Worm (Caenorhabditis elegans) whole organism, late embryonic: ENCODE data around the gene Y39G8B.5.

Source experiments
- C08G9.2 ChIP-seq: sonication (generic microtip); optimal IDR thresholded peaks from 2 replicates; lab custom pipeline; 2016; ENCODE audit warnings: mild to moderate bottlenecking, missing genetic modification characterization, moderate library complexity, missing compliant biosample characterization
- C38D4.7 ChIP-seq: fragments of 200-800 bp; sonication (Bioruptor generic); optimal IDR thresholded peaks from 2 replicates; lab custom pipeline; 2018; ENCODE audit warnings: mild to moderate bottlenecking, missing genetic modification characterization, moderate library complexity, missing compliant biosample characterization
- F13H6.1 ChIP-seq: sonication (generic microtip); optimal IDR thresholded peaks from 2 replicates; lab custom pipeline; 2016; ENCODE audit warnings: missing genetic modification characterization, missing compliant biosample characterization
- K02D7.2 ChIP-seq: sonication (generic microtip); optimal IDR thresholded peaks from 2 replicates; lab custom pipeline; 2017; ENCODE audit warnings: mild to moderate bottlenecking, missing genetic modification characterization, missing compliant biosample characterization
- K09A11.1 ChIP-seq: sonication (generic microtip); optimal IDR thresholded peaks from 2 replicates; lab custom pipeline; 2017; ENCODE audit warnings: antibody characterized with exemption, mild to moderate bottlenecking, missing genetic modification characterization, missing compliant biosample characterization; ENCODE audit not compliant: insufficient read depth
- T23F11.4 ChIP-seq: fragments of 200-800 bp; sonication (Bioruptor generic); optimal IDR thresholded peaks from 2 replicates; lab custom pipeline; 2018; ENCODE audit warnings: mild to moderate bottlenecking, missing genetic modification characterization, missing compliant biosample characterization
- Y22D7AL.16 ChIP-seq: sonication (generic microtip); optimal IDR thresholded peaks from 2 replicates; lab custom pipeline; 2016; ENCODE audit warnings: missing genetic modification characterization, missing compliant biosample characterization
- ahr-1 ChIP-seq: sonication (generic microtip); optimal IDR thresholded peaks from 2 replicates; lab custom pipeline; 2016; ENCODE audit warnings: missing genetic modification characterization, missing compliant biosample characterization
- ceh-19 ChIP-seq: fragments of 200-800 bp; sonication (Bioruptor generic); optimal IDR thresholded peaks from 2 replicates; lab custom pipeline; 2018; ENCODE audit warnings: mild to moderate bottlenecking, missing genetic modification characterization, missing compliant biosample characterization
- ceh-22 ChIP-seq: sonication (generic microtip); optimal IDR thresholded peaks from 2 replicates; lab custom pipeline; 2017; ENCODE audit warnings: missing biosample characterization, missing genetic modification characterization
- ceh-24 ChIP-seq: sonication (generic microtip); optimal IDR thresholded peaks from 2 replicates; lab custom pipeline; 2016; ENCODE audit warnings: mild to moderate bottlenecking, missing genetic modification characterization, missing compliant biosample characterization
- ceh-31 ChIP-seq: sonication (generic microtip); optimal IDR thresholded peaks from 2 replicates; lab custom pipeline; 2016; ENCODE audit warnings: missing genetic modification characterization, missing compliant biosample characterization
- ceh-34 ChIP-seq: sonication (generic microtip); optimal IDR thresholded peaks from 2 replicates; lab custom pipeline; 2016; ENCODE audit warnings: mild to moderate bottlenecking, missing genetic modification characterization, missing compliant biosample characterization
- ceh-45 ChIP-seq: fragments of 200-800 bp; sonication (Bioruptor generic); IDR thresholded peaks from 2 replicates; pipeline ENCODE4 v1.3.6; 2022; ENCODE audit warnings: missing genetic modification reagents, missing genetic modification characterization, missing compliant biosample characterization
- ceh-48 ChIP-seq: sonication (generic microtip); optimal IDR thresholded peaks from 2 replicates; lab custom pipeline; 2016; ENCODE audit warnings: missing genetic modification characterization, inconsistent platforms, missing compliant biosample characterization
- ceh-6 ChIP-seq: fragments of 200-800 bp; sonication (Bioruptor generic); optimal IDR thresholded peaks from 2 replicates; lab custom pipeline; 2018; ENCODE audit warnings: mild to moderate bottlenecking, missing genetic modification characterization, missing compliant biosample characterization
- ceh-9 ChIP-seq: sonication (generic microtip); optimal IDR thresholded peaks from 2 replicates; lab custom pipeline; 2016; ENCODE audit warnings: mild to moderate bottlenecking, missing genetic modification characterization, inconsistent platforms, missing compliant biosample characterization
- che-1 ChIP-seq: sonication (generic microtip); optimal IDR thresholded peaks from 2 replicates; lab custom pipeline; 2016; ENCODE audit warnings: mild to moderate bottlenecking, missing genetic modification characterization, missing compliant biosample characterization
- dmd-4 ChIP-seq: sonication (generic microtip); optimal IDR thresholded peaks from 2 replicates; lab custom pipeline; 2016; ENCODE audit warnings: borderline replicate concordance, missing genetic modification characterization, missing compliant biosample characterization
- dve-1 ChIP-seq: sonication (generic microtip); optimal IDR thresholded peaks from 2 replicates; lab custom pipeline; 2017; ENCODE audit warnings: antibody characterized with exemption, mild to moderate bottlenecking, missing genetic modification characterization, missing compliant biosample characterization
- elt-2 ChIP-seq: sonication (generic microtip); optimal IDR thresholded peaks from 2 replicates; lab custom pipeline; 2016; ENCODE audit warnings: missing genetic modification reagents, missing genetic modification characterization, missing compliant biosample characterization
- elt-4 ChIP-seq: sonication (generic microtip); optimal IDR thresholded peaks from 2 replicates; lab custom pipeline; 2016; ENCODE audit warnings: missing genetic modification characterization, missing compliant biosample characterization
- gmeb-2 ChIP-seq: sonication (generic microtip); optimal IDR thresholded peaks from 2 replicates; lab custom pipeline; 2016; ENCODE audit warnings: missing genetic modification characterization, inconsistent platforms, missing compliant biosample characterization
- hlh-15 ChIP-seq: sonication (generic microtip); optimal IDR thresholded peaks from 2 replicates; lab custom pipeline; 2016; ENCODE audit warnings: missing genetic modification characterization, missing compliant biosample characterization
- hlh-30 ChIP-seq: sonication (generic microtip); optimal IDR thresholded peaks from 2 replicates; lab custom pipeline; 2017; ENCODE audit warnings: antibody characterized with exemption, missing genetic modification characterization, missing compliant biosample characterization; ENCODE audit not compliant: insufficient read depth
- hlh-8 ChIP-seq: sonication (generic microtip); optimal IDR thresholded peaks from 2 replicates; lab custom pipeline; 2016; ENCODE audit warnings: missing genotype, missing genetic modification characterization, missing compliant biosample characterization
- lim-6 ChIP-seq: sonication (generic microtip); optimal IDR thresholded peaks from 2 replicates; lab custom pipeline; 2016; ENCODE audit warnings: missing genetic modification characterization, missing compliant biosample characterization
- lin-11 ChIP-seq: fragments of 200-800 bp; sonication (Bioruptor generic); optimal IDR thresholded peaks from 2 replicates; lab custom pipeline; 2018; ENCODE audit warnings: mild to moderate bottlenecking, missing genetic modification characterization, missing compliant biosample characterization
- mec-3 ChIP-seq: sonication (generic microtip); optimal IDR thresholded peaks from 2 replicates; lab custom pipeline; 2016; ENCODE audit warnings: borderline replicate concordance, missing genetic modification characterization, missing compliant biosample characterization
- nfya-1 ChIP-seq: sonication (generic microtip); optimal IDR thresholded peaks from 2 replicates; lab custom pipeline; 2017; ENCODE audit warnings: missing genetic modification characterization, mild to moderate bottlenecking, missing compliant biosample characterization, antibody characterized with exemption, moderate library complexity
- npax-4 ChIP-seq: sonication (generic microtip); optimal IDR thresholded peaks from 2 replicates; lab custom pipeline; 2016; ENCODE audit warnings: missing genetic modification characterization, missing compliant biosample characterization
- odd-2 ChIP-seq: sonication (generic microtip); optimal IDR thresholded peaks from 2 replicates; lab custom pipeline; 2017; ENCODE audit warnings: antibody characterized with exemption, mild to moderate bottlenecking, missing genetic modification characterization, missing compliant biosample characterization
- pag-3 ChIP-seq: sonication (generic microtip); optimal IDR thresholded peaks from 2 replicates; lab custom pipeline; 2016; ENCODE audit warnings: missing compliant biosample characterization, missing genetic modification characterization, borderline replicate concordance
- pat-9 ChIP-seq: fragments of 200-800 bp; sonication (Bioruptor generic); optimal IDR thresholded peaks from 2 replicates; lab custom pipeline; 2018; ENCODE audit warnings: mild to moderate bottlenecking, missing genetic modification characterization, moderate library complexity, missing compliant biosample characterization
- pax-1 ChIP-seq: fragments of 150-350 bp; optimal IDR thresholded peaks from 2 replicates; lab custom pipeline; 2014; ENCODE audit warnings: missing biosample characterization, missing genetic modification characterization
- pha-2 ChIP-seq: sonication (generic microtip); optimal IDR thresholded peaks from 2 replicates; lab custom pipeline; 2017; ENCODE audit warnings: mild to moderate bottlenecking, missing genetic modification characterization, missing compliant biosample characterization
- pha-4 ChIP-seq: fragments of 150-350 bp; optimal IDR thresholded peaks from 2 replicates; lab custom pipeline; 2018; ENCODE audit warnings: missing biosample characterization, missing genetic modification reagents, missing genetic modification characterization
- pqm-1 ChIP-seq: sonication (generic microtip); optimal IDR thresholded peaks from 2 replicates; lab custom pipeline; 2016; ENCODE audit warnings: missing genetic modification characterization, missing compliant biosample characterization
- rnt-1 ChIP-seq: sonication (generic microtip); optimal IDR thresholded peaks from 2 replicates; lab custom pipeline; 2016; ENCODE audit warnings: missing genetic modification characterization, missing compliant biosample characterization
- sox-2 ChIP-seq: fragments of 200-800 bp; sonication (Bioruptor generic); IDR thresholded peaks from 2 replicates; pipeline ENCODE4 v1.3.6; 2022; ENCODE audit warnings: missing genetic modification reagents, missing genetic modification characterization, missing compliant biosample characterization
- sox-4 ChIP-seq: sonication (generic microtip); optimal IDR thresholded peaks from 2 replicates; lab custom pipeline; 2017; ENCODE audit warnings: mild to moderate bottlenecking, missing genetic modification characterization, inconsistent platforms, missing compliant biosample characterization
- syd-9 ChIP-seq: sonication (generic microtip); optimal IDR thresholded peaks from 2 replicates; lab custom pipeline; 2016; ENCODE audit warnings: mild to moderate bottlenecking, missing genetic modification characterization, moderate library complexity, missing compliant biosample characterization
- tbx-2 ChIP-seq: sonication (generic microtip); optimal IDR thresholded peaks from 2 replicates; lab custom pipeline; 2016; ENCODE audit warnings: missing genetic modification characterization, missing compliant biosample characterization
- tbx-7 ChIP-seq: sonication (generic microtip); optimal IDR thresholded peaks from 2 replicates; lab custom pipeline; 2016; ENCODE audit warnings: missing genotype, missing genetic modification characterization, missing compliant biosample characterization
- ttx-3 ChIP-seq: sonication (generic microtip); optimal IDR thresholded peaks from 2 replicates; lab custom pipeline; 2016; ENCODE audit warnings: missing genetic modification reagents, missing genetic modification characterization, missing compliant biosample characterization
- unc-3 ChIP-seq, 2 experiments: fragments of 200-800 bp in 1 of 2; sonication (Bioruptor generic) in 1 of 2; sonication (generic microtip) in 1 of 2; conservative IDR thresholded peaks in 1 of 2; optimal IDR thresholded peaks in 1 of 2; 2 replicates each; pipeline versions ENCODE4 v1.3.6 to Lab custom; 2016 to 2022; ENCODE audit warnings: missing compliant biosample characterization in 2 of 2, missing genetic modification characterization in 2 of 2, missing genetic modification reagents in 1 of 2
- unc-42 ChIP-seq: sonication (generic microtip); optimal IDR thresholded peaks from 2 replicates; lab custom pipeline; 2016; ENCODE audit warnings: missing genotype, missing genetic modification characterization, missing compliant biosample characterization
- unc-55 ChIP-seq: sonication (generic microtip); optimal IDR thresholded peaks from 2 replicates; lab custom pipeline; 2017; ENCODE audit warnings: missing biosample characterization, missing genetic modification reagents, missing genetic modification characterization
- ztf-16 ChIP-seq: sonication (generic microtip); optimal IDR thresholded peaks from 2 replicates; lab custom pipeline; 2017; ENCODE audit warnings: missing genetic modification characterization, missing compliant biosample characterization

The Y39G8B.5 gene

ce11 chrII:13977701-13978100 lies 13.9 kb downstream of the Y39G8B.5 start:
- TF ChIP-seq T23F11.4, result no peak
- TF ChIP-seq pag-3 (tag; lab: Kevin White, UChicago), result no peak
- no peak for TF ChIP-seq ceh-6
- TF ChIP-seq pax-1 (tag; lab: Kevin White, UChicago), result no peak

- TF ChIP-seq C38D4.7 (GFP tag; lab: Kevin White, UChicago) (no peak), Y22D7AL.16 (no peak), che-1 (tag; lab: Kevin White, UChicago) (no peak), ceh-48 (peak; percentile 26), tbx-2 (peak; percentile 69), pha-2 (tag; lab: Kevin White, UChicago) (no peak), gmeb-2 (tag; lab: Kevin White, UChicago) (peak; percentile 20), ttx-3 (tag; lab: Kevin White, UChicago) (no peak), C08G9.2 (tag; lab: Kevin White, UChicago) (peak; percentile 48), lim-6 (no peak), unc-42 (tag; lab: Kevin White, UChicago) (peak; percentile 57), sox-2 (no peak), hlh-30 (tag; lab: Kevin White, UChicago) (peak; percentile 32), hlh-8 (tag; lab: Kevin White, UChicago) (no peak), K09A11.1 (tag; lab: Kevin White, UChicago) (peak; percentile 33), ceh-19 (no peak), dve-1 (tag; lab: Kevin White, UChicago) (peak; percentile 59), ceh-9 (tag; lab: Kevin White, UChicago) (no peak), dmd-4 (tag; lab: Kevin White, UChicago) (no peak), F13H6.1 (tag; lab: Kevin White, UChicago) (no peak), ceh-34 (tag; lab: Kevin White, UChicago) (peak; percentile 76), sox-4 (tag; lab: Kevin White, UChicago) (peak; percentile 30), odd-2 (tag; lab: Kevin White, UChicago) (no peak), hlh-15 (tag; lab: Kevin White, UChicago) (no peak), rnt-1 (tag; lab: Kevin White, UChicago) (peak; percentile 36), ceh-24 (no peak), ceh-22 (tag; lab: Kevin White, UChicago) (no peak), unc-55 (GFP tag; lab: Kevin White, UChicago) (no peak), pat-9 (tag; lab: Kevin White, UChicago) (peak; percentile 8), ceh-6 (peak; percentile 34), pqm-1 (tag; lab: Kevin White, UChicago) (no peak), tbx-7 (no peak), ahr-1 (tag; lab: Kevin White, UChicago) (no peak), lin-11 (tag; lab: Kevin White, UChicago) (peak; percentile 9), mec-3 (no peak), elt-2 (tag; lab: Kevin White, UChicago) (peak; percentile 59), syd-9 (tag; lab: Kevin White, UChicago) (peak; percentile 52), K02D7.2 (tag; lab: Kevin White, UChicago) (no peak), ceh-31 (tag; lab: Kevin White, UChicago) (peak; percentile 72), ceh-45 (GFP tag; lab: Robert Waterston, UW) (no peak), nfya-1 (tag; lab: Kevin White, UChicago) (peak; percentile 81), ztf-16 (tag; lab: Kevin White, UChicago) (peak; percentile 56), T23F11.4 (no peak), pag-3 (tag; lab: Kevin White, UChicago) (peak; percentile 12), pax-1 (tag; lab: Kevin White, UChicago) (no peak), pha-4 (tag; lab: Kevin White, UChicago) (no peak), elt-4 (tag; lab: Kevin White, UChicago) (no peak), unc-3 (GFP tag; conservative IDR thresholded peaks at IDR 0.05; lab: Robert Waterston, UW) (no peak), unc-3 (tag; optimal IDR thresholded peaks at IDR 0.05; lab: Kevin White, UChicago) (no peak), npax-4 (tag; lab: Kevin White, UChicago) (no peak)
Measured at ce11 chrII:13976161-13976560, 15.5 kb downstream of the Y39G8B.5 start, which contains the start of gene Y39G8B.2. Gene Y39G8B.2 (minus strand): TSS chrII:13976221.
